Worm (Caenorhabditis elegans) whole organism, early embryonic: ENCODE data around the gene Y38C1AA.19.

Experiments used
- B0310.2 ChIP-seq: sonication (generic microtip); optimal IDR thresholded peaks from 2 replicates; lab custom pipeline; 2016; ENCODE audit warnings: mild to moderate bottlenecking, missing genetic modification characterization, missing compliant biosample characterization
- F13C5.2 ChIP-seq: sonication (generic microtip); optimal IDR thresholded peaks from 2 replicates; lab custom pipeline; 2017; ENCODE audit warnings: mild to moderate bottlenecking, missing genetic modification characterization, inconsistent platforms, missing compliant biosample characterization
- aly-1 ChIP-seq: sonication (generic microtip); optimal IDR thresholded peaks from 2 replicates; lab custom pipeline; 2016; ENCODE audit warnings: missing genetic modification characterization, missing compliant biosample characterization
- ama-1 ChIP-seq: fragments of 150-350 bp; optimal IDR thresholded peaks from 2 replicates; lab custom pipeline; 2014
- ceh-13 ChIP-seq: fragments of 200-800 bp; sonication (Bioruptor generic); optimal IDR thresholded peaks from 2 replicates; lab custom pipeline; 2018; ENCODE audit warnings: mild to moderate bottlenecking, missing genetic modification characterization, missing compliant biosample characterization
- ceh-36 ChIP-seq: sonication (generic microtip); optimal IDR thresholded peaks from 2 replicates; lab custom pipeline; 2016; ENCODE audit warnings: missing genetic modification characterization, inconsistent platforms, missing compliant biosample characterization
- ets-7 ChIP-seq: sonication (generic microtip); optimal IDR thresholded peaks from 2 replicates; lab custom pipeline; 2016; ENCODE audit warnings: missing genotype, missing genetic modification characterization, missing compliant biosample characterization
- flt-1 ChIP-seq: fragments of 200-800 bp; sonication (Bioruptor generic); IDR thresholded peaks from 2 replicates; pipeline ENCODE4 v1.3.6; 2022; ENCODE audit warnings: missing genetic modification characterization, missing compliant biosample characterization
- hmbx-1 ChIP-seq: sonication (generic microtip); optimal IDR thresholded peaks from 2 replicates; lab custom pipeline; 2016; ENCODE audit warnings: mild to moderate bottlenecking, missing genetic modification characterization, missing compliant biosample characterization
- hmg-4 ChIP-seq: fragments of 200-800 bp; sonication (Bioruptor generic); optimal IDR thresholded peaks from 2 replicates; lab custom pipeline; 2018; ENCODE audit warnings: mild to moderate bottlenecking, missing genetic modification characterization, missing compliant biosample characterization
- hnd-1 ChIP-seq: sonication (generic microtip); optimal IDR thresholded peaks from 2 replicates; lab custom pipeline; 2016; ENCODE audit warnings: missing genetic modification characterization, missing compliant biosample characterization
- pes-1 ChIP-seq: fragments of 200-800 bp; sonication (Bioruptor generic); IDR thresholded peaks from 2 replicates; pipeline ENCODE4 v1.3.6; 2022; ENCODE audit warnings: missing genetic modification reagents, missing genetic modification characterization, missing compliant biosample characterization
- scrt-1 ChIP-seq: fragments of 200-800 bp; sonication (Bioruptor generic); IDR thresholded peaks from 2 replicates; pipeline ENCODE4 v1.3.6; 2022; ENCODE audit warnings: missing genetic modification characterization, missing compliant biosample characterization
- sea-1 ChIP-seq: fragments of 200-800 bp; sonication (Bioruptor generic); conservative IDR thresholded peaks from 2 replicates; pipeline ENCODE4 v1.3.6; 2022; ENCODE audit warnings: missing genetic modification characterization, missing compliant biosample characterization
- tbx-11 ChIP-seq: fragments of 200-800 bp; sonication (Bioruptor generic); IDR thresholded peaks from 2 replicates; pipeline ENCODE4 v1.3.6; 2022; ENCODE audit warnings: missing genetic modification characterization, missing compliant biosample characterization
- tbx-37 ChIP-seq: fragments of 200-800 bp; sonication (Bioruptor generic); conservative IDR thresholded peaks from 2 replicates; pipeline ENCODE4 v1.3.6; 2022; ENCODE audit warnings: missing genetic modification reagents, missing genetic modification characterization, missing compliant biosample characterization
- tra-4 ChIP-seq: sonication (generic microtip); optimal IDR thresholded peaks from 2 replicates; lab custom pipeline; 2017; ENCODE audit warnings: missing genetic modification characterization, missing compliant biosample characterization

Y38C1AA.19 gene

ce11 chrIV:132095-132494 lies 27.9 kb upstream of the Y38C1AA.19 start, which contains the start of gene daf-1:
TSS of gene daf-1 (plus strand) at chrIV:132416.
- TF ChIP-seq ceh-36 (no peak), hmbx-1 (tag; lab: Kevin White, UChicago) (no peak), aly-1 (tag; lab: Kevin White, UChicago) (no peak), tra-4 (tag; lab: Kevin White, UChicago) (no peak), pes-1 (GFP tag; lab: Robert Waterston, UW) (no peak), sea-1 (GFP tag; lab: Robert Waterston, UW) (no peak), B0310.2 (tag; lab: Kevin White, UChicago) (no peak), tbx-37 (no peak), ama-1 (no peak), hmg-4 (no peak), flt-1 (no peak), scrt-1 (GFP tag; lab: Robert Waterston, UW) (no peak), tbx-11 (GFP tag; lab: Robert Waterston, UW) (no peak), ceh-13 (GFP tag; lab: Kevin White, UChicago) (no peak), F13C5.2 (tag; lab: Kevin White, UChicago) (no peak), ets-7 (no peak)

- TF ChIP-seq ceh-13 (GFP tag; lab: Kevin White, UChicago) (no peak), sea-1 (GFP tag; lab: Robert Waterston, UW) (no peak), hnd-1 (tag; lab: Kevin White, UChicago) (no peak), hmg-4 (no peak), B0310.2 (tag; lab: Kevin White, UChicago) (no peak), ama-1 (no peak), tbx-11 (GFP tag; lab: Robert Waterston, UW) (no peak), tra-4 (tag; lab: Kevin White, UChicago) (no peak), aly-1 (tag; lab: Kevin White, UChicago) (no peak), pes-1 (GFP tag; lab: Robert Waterston, UW) (no peak), ceh-36 (no peak), ets-7 (no peak), tbx-37 (no peak), scrt-1 (GFP tag; lab: Robert Waterston, UW) (no peak)
These were observed 26.0 kb upstream of the Y38C1AA.19 start for ce11 chrIV:133968-134367.

- no peak for TF ChIP-seq tbx-11 (GFP tag; lab: Robert Waterston, UW)
- TF ChIP-seq tra-4 (tag; lab: Kevin White, UChicago) = no peak
- no peak for TF ChIP-seq ama-1
- no peak for TF ChIP-seq scrt-1 (GFP tag; lab: Robert Waterston, UW)
- no peak for TF ChIP-seq F13C5.2 (tag; lab: Kevin White, UChicago)
- TF ChIP-seq hmbx-1 (tag; lab: Kevin White, UChicago) = no peak
- no peak for TF ChIP-seq flt-1
- no peak for TF ChIP-seq hmg-4
- no peak for TF ChIP-seq B0310.2 (tag; lab: Kevin White, UChicago)
- no peak for TF ChIP-seq aly-1 (tag; lab: Kevin White, UChicago)
- no peak for TF ChIP-seq ets-7
- TF ChIP-seq pes-1 (GFP tag; lab: Robert Waterston, UW) = no peak
- no peak for TF ChIP-seq sea-1 (GFP tag; lab: Robert Waterston, UW)
These were observed 20.3 kb upstream of the Y38C1AA.19 start for ce11 chrIV:139652-140051.

- TF ChIP-seq ama-1 (no peak), pes-1 (GFP tag; lab: Robert Waterston, UW) (no peak), B0310.2 (tag; lab: Kevin White, UChicago) (no peak), scrt-1 (GFP tag; lab: Robert Waterston, UW) (no peak), ceh-36 (no peak), ceh-13 (GFP tag; lab: Kevin White, UChicago) (no peak), flt-1 (no peak), hmg-4 (no peak), hnd-1 (tag; lab: Kevin White, UChicago) (no peak), aly-1 (tag; lab: Kevin White, UChicago) (no peak), F13C5.2 (tag; lab: Kevin White, UChicago) (no peak), hmbx-1 (tag; lab: Kevin White, UChicago) (no peak), sea-1 (GFP tag; lab: Robert Waterston, UW) (no peak), tbx-11 (GFP tag; lab: Robert Waterston, UW) (no peak), tbx-37 (no peak)
These were observed 18.9 kb upstream of the Y38C1AA.19 start for ce11 chrIV:141022-141421.

ce11 chrIV:143807-144371 lies 16.1 kb upstream of the Y38C1AA.19 start:
- TF ChIP-seq aly-1 (tag; lab: Kevin White, UChicago) (peak; percentile 91), tbx-11 (GFP tag; lab: Robert Waterston, UW) (peak; percentile 97), hmg-4 (peak; percentile 99), tbx-37 (peak; percentile 95), ceh-13 (GFP tag; lab: Kevin White, UChicago) (peak; percentile 96), flt-1 (peak; percentile 98), F13C5.2 (tag; lab: Kevin White, UChicago) (peak; percentile 97), sea-1 (GFP tag; lab: Robert Waterston, UW) (peak; percentile 96), tra-4 (tag; lab: Kevin White, UChicago) (peak; percentile 88), B0310.2 (tag; lab: Kevin White, UChicago) (peak; percentile 93), scrt-1 (GFP tag; lab: Robert Waterston, UW) (peak; percentile 99), ama-1 (peak; percentile 53), ets-7 (peak; percentile 79), hnd-1 (tag; lab: Kevin White, UChicago) (peak; percentile 84), pes-1 (GFP tag; lab: Robert Waterston, UW) (peak; percentile 98), hmbx-1 (tag; lab: Kevin White, UChicago) (peak; percentile 87), ceh-36 (peak; percentile 96)

ce11 chrIV:147819-148218 lies 12.1 kb upstream of the Y38C1AA.19 start, which contains the start of gene col-99:
TSS of gene col-99 (minus strand) at chrIV:147919.
- TF ChIP-seq tra-4 (tag; lab: Kevin White, UChicago) (no peak), sea-1 (GFP tag; lab: Robert Waterston, UW) (no peak), tbx-37 (no peak), hmbx-1 (tag; lab: Kevin White, UChicago) (no peak)

- no peak for TF ChIP-seq ceh-13 (GFP tag; lab: Kevin White, UChicago)
- no peak for TF ChIP-seq F13C5.2 (tag; lab: Kevin White, UChicago)
- no peak for TF ChIP-seq ama-1
- no peak for TF ChIP-seq tra-4 (tag; lab: Kevin White, UChicago)
- no peak for TF ChIP-seq tbx-11 (GFP tag; lab: Robert Waterston, UW)
- no peak for TF ChIP-seq pes-1 (GFP tag; lab: Robert Waterston, UW)
- TF ChIP-seq B0310.2 (tag; lab: Kevin White, UChicago) = no peak
- no peak for TF ChIP-seq aly-1 (tag; lab: Kevin White, UChicago)
These were observed 11.2 kb upstream of the Y38C1AA.19 start for ce11 chrIV:148756-149155.
